Worm (Caenorhabditis elegans): ENCODE measurements around the gene Y44A6D.1.

DNA sequence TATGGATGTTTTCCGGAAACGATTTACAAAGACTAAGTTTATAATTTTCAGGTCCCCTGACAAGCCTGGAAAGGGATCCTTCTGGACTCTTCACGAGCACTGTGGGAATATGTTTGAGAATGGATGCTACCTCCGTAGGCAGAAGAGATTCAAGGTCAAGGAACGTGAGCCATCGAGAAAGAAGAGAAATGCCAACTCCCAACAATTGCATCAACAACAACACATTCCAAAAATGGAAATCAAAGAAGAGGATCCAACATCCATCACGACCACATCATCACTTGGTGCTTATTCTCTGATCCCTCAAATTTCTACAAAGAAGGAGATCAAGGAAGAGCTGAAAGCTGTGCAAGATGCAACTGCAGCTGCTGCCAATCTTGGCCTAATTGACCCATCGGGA is 31.7 kb downstream of the Y44A6D.1 start:
- TF ChIP-seq blmp-1 (tag; optimal IDR thresholded peaks at IDR 0.05): no peak
- no peak for TF ChIP-seq nhr-76 (tag; optimal IDR thresholded peaks at IDR 0.05)
- TF ChIP-seq nhr-12 (tag; optimal IDR thresholded peaks at IDR 0.05): no peak
- TF ChIP-seq unc-62 (GFP tag; optimal IDR thresholded peaks at IDR 0.05): no peak
- TF ChIP-seq lin-13 (tag; optimal IDR thresholded peaks at IDR 0.05): no peak
- no peak for TF ChIP-seq elt-1 (tag; optimal IDR thresholded peaks at IDR 0.05; ENCODE audit: borderline replicate concordance, insufficient read depth)
- TF ChIP-seq nhr-2 (tag; optimal IDR thresholded peaks at IDR 0.05): no peak
- TF ChIP-seq nhr-28 (tag; optimal IDR thresholded peaks at IDR 0.05): no peak
- no peak for TF ChIP-seq bed-3 (GFP tag; optimal IDR thresholded peaks at IDR 0.05)
- no peak for TF ChIP-seq lsy-2 (tag; optimal IDR thresholded peaks at IDR 0.05)

Data from whole organism, mixed stage, embryonic.